Worm (Caenorhabditis elegans): Measurements from ENCODE around the gene Y49F6B.13.

DNA sequence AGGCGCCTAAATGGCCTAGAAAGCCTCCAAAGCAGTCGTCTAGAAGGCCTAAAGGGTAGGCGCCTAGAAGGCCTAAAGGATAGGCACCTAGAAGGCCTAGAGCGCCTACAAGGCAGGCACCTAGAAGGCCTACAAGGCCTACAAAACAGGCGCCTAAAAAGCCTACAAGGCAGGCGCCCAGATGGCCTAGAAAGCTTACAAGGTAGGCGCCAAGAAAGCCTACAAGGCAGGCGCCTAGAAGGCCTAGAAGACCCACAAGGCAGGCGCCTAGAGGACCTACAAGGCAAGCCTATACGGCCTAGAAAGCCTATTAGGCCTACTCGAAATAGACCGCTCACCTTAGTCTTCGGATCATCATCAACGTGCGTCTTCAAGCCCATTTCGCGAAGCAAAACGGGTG is 30.5 kb upstream of the Y49F6B.13 start:
- no peak for TF ChIP-seq unc-62 (GFP tag; optimal IDR thresholded peaks at IDR 0.05)
- no peak for TF ChIP-seq nhr-237 (tag; optimal IDR thresholded peaks at IDR 0.05)
- no peak for TF ChIP-seq ama-1 (optimal IDR thresholded peaks at IDR 0.05)
- no peak for TF ChIP-seq hlh-4 (tag; optimal IDR thresholded peaks at IDR 0.05)
- no peak for TF ChIP-seq ztf-11 (tag; optimal IDR thresholded peaks at IDR 0.05)
- no peak for TF ChIP-seq snpc-4 (tag; optimal IDR thresholded peaks at IDR 0.05)
- no peak for TF ChIP-seq nhr-90 (tag; optimal IDR thresholded peaks at IDR 0.05; ENCODE audit: poor library complexity)

Measured in whole organism, L1 larva.